Worm (Caenorhabditis elegans): ENCODE results near the gene T27E9.2.

DNA sequence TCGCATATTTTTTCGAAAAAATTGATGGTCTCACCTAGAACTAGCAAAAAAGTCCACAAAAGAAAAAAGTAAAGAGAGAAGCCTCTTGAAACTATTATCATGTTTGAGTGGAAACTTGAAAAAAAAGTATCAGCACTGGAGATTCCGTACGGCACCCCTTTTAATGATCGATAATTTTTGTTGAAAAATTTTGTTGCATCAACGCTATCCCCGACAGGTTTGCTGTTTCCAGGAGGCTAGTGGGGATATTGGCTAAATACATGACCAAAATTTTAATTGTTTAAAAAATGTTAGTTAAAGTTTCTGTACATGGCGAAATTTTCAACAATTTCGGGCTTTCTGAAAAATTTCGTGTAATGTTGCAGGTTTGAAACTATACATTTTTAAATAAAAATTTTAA, 33.2 kb upstream of the T27E9.2 start, which contains the start of gene T28A8.2:
- no peak for TF ChIP-seq flt-1 (GFP tag; IDR thresholded peaks at IDR 0.05)
- TF ChIP-seq ref-1 (GFP tag; conservative IDR thresholded peaks at IDR 0.05), result no peak
- no peak for TF ChIP-seq T22C8.4 (GFP tag; IDR thresholded peaks at IDR 0.05)
- TF ChIP-seq klf-2 (GFP tag; conservative IDR thresholded peaks at IDR 0.05), result no peak
- TF ChIP-seq cog-1 (tag; optimal IDR thresholded peaks at IDR 0.05), result no peak
- TF ChIP-seq tab-1 (GFP tag; IDR thresholded peaks at IDR 0.05), result no peak
- TF ChIP-seq med-1 (GFP tag; optimal IDR thresholded peaks at IDR 0.05; ENCODE audit: insufficient read depth), result no peak

All from whole organism, midembryonic.